Fruit fly (Drosophila melanogaster): Measurements from ENCODE around the gene nkd.

The nkd gene

DNA sequence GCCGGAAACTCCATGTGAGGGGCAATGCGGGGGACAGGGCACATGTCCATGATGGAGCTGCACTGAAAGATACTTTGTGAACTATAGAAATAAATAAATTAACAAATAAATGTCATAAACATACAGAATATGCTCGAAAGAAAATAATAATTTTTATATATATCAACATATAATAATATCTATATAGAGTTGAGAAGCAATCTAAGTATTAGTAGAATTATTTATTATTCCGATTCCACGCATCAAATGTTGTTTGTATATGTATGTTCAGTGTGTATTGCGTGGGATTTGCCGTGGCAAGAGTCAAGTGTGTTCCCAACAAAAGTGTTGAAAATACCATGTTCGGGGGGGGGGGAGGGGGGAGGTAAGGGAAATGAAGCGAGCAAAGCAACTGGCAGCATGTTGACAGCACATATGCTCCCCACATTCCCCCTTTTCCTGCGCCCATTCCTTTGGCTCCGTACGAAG, 11.6 kb upstream of the nkd start (continued):
- TF ChIP-seq CG6813 (GFP tag; optimal IDR thresholded peaks at IDR 0.05) = no peak
- TF ChIP-seq yki (optimal IDR thresholded peaks at IDR 0.05) = no peak
- peak; percentile 39 for TF ChIP-seq unpg (GFP tag; optimal IDR thresholded peaks at IDR 0.05)
- TF ChIP-seq croc (GFP tag; conservative IDR thresholded peaks at IDR 0.05) = peak; percentile 15; the same call in 1 of the 3 replicates
- peak; percentile 1 for TF ChIP-seq Nf-YB (GFP tag; optimal IDR thresholded peaks at IDR 0.05)
- peak; percentile 69 for TF ChIP-seq sens (GFP tag)
- peak; percentile 5 for TF ChIP-seq salm (tag; optimal IDR thresholded peaks at IDR 0.05)
- peak; percentile 77 for TF ChIP-seq CG18262 (tag; optimal IDR thresholded peaks at IDR 0.05)
- TF ChIP-seq PHDP (tag; optimal IDR thresholded peaks at IDR 0.05) = peak; percentile 27
- TF ChIP-seq row (GFP tag; IDR thresholded peaks at IDR 0.05) = peak; percentile 58; the same call in 2 of the 3 replicates
- TF ChIP-seq trh (GFP tag; optimal IDR thresholded peaks at IDR 0.05) = no peak
- TF ChIP-seq CG2712 (tag; optimal IDR thresholded peaks at IDR 0.05) = peak; percentile 77
- 0 out of 2 replicates have a peak, but pooled peaks have one; percentile 8 for TF ChIP-seq HLH3B (GFP tag; IDR thresholded peaks at IDR 0.05)
- TF ChIP-seq CG2202 (tag; optimal IDR thresholded peaks at IDR 0.05) = peak; percentile 28
- no peak for TF ChIP-seq wor (GFP tag; IDR thresholded peaks at IDR 0.05)
- peak; percentile 30 for TF ChIP-seq CG9727 (GFP tag; optimal IDR thresholded peaks at IDR 0.05)
- peak; percentile 38 for TF ChIP-seq zf30C (GFP tag; optimal IDR thresholded peaks at IDR 0.05)
- no peak for TF ChIP-seq ci (GFP tag; IDR thresholded peaks at IDR 0.05)
- TF ChIP-seq phol (tag; optimal IDR thresholded peaks at IDR 0.05) = peak; percentile 21
- no peak for TF ChIP-seq tup (GFP tag; optimal IDR thresholded peaks at IDR 0.05)
- no peak for TF ChIP-seq CG18476 (GFP tag; optimal IDR thresholded peaks at IDR 0.05)
- no peak for TF ChIP-seq CG3838 (GFP tag; optimal IDR thresholded peaks at IDR 0.05)
- TF ChIP-seq Hand (GFP tag; optimal IDR thresholded peaks at IDR 0.05) = no peak
- no peak for TF ChIP-seq CG7928 (GFP tag; optimal IDR thresholded peaks at IDR 0.05)
- peak; percentile 17 for TF ChIP-seq Spps (tag; optimal IDR thresholded peaks at IDR 0.05)
- TF ChIP-seq Side (GFP tag; optimal IDR thresholded peaks at IDR 0.05) = no peak
- no peak for TF ChIP-seq CG17186 (GFP tag; optimal IDR thresholded peaks at IDR 0.05)
- peak; percentile 58 for TF ChIP-seq Sox102F (GFP tag; optimal IDR thresholded peaks at IDR 0.05)
- peak; percentile 71 for TF ChIP-seq CG31441 (GFP tag; IDR thresholded peaks at IDR 0.05)
- TF ChIP-seq dpn (GFP tag; optimal IDR thresholded peaks at IDR 0.05) = peak in 1 of 2 experiments; percentile 1
- peak; percentile 23 for TF ChIP-seq CG9437 (GFP tag; optimal IDR thresholded peaks at IDR 0.05)
- TF ChIP-seq oc (tag; optimal IDR thresholded peaks at IDR 0.05) = peak; percentile 63
- TF ChIP-seq Sox100B (GFP tag; optimal IDR thresholded peaks at IDR 0.05) = peak; percentile 22
- peak; percentile 19 for TF ChIP-seq nau (GFP tag; optimal IDR thresholded peaks at IDR 0.05)
- TF ChIP-seq CG11504 (tag; optimal IDR thresholded peaks at IDR 0.05) = peak; percentile 88
- no peak for TF ChIP-seq caup (GFP tag; optimal IDR thresholded peaks at IDR 0.05; ENCODE audit: severe bottlenecking)
- peak; percentile 24 for TF ChIP-seq CG7556 (GFP tag; optimal IDR thresholded peaks at IDR 0.05)
- TF ChIP-seq tna (GFP tag; IDR thresholded peaks at IDR 0.05; ENCODE audit: partially characterized antibody) = no peak
- peak; percentile 11 for TF ChIP-seq CG4424 (GFP tag; optimal IDR thresholded peaks at IDR 0.05)
- TF ChIP-seq gsb-n (tag; optimal IDR thresholded peaks at IDR 0.05) = peak; percentile 50
- no peak for TF ChIP-seq Hmx (GFP tag; optimal IDR thresholded peaks at IDR 0.05)
- no peak for TF ChIP-seq sc (optimal IDR thresholded peaks at IDR 0.05)
- peak; percentile 1 for TF ChIP-seq sc (GFP tag; optimal IDR thresholded peaks at IDR 0.05)
- TF ChIP-seq D19A (tag; optimal IDR thresholded peaks at IDR 0.05) = peak; percentile 63
- TF ChIP-seq CG1647 (GFP tag; optimal IDR thresholded peaks at IDR 0.05) = no peak
- TF ChIP-seq az2 (GFP tag; optimal IDR thresholded peaks at IDR 0.05) = peak; percentile 34
- TF ChIP-seq dmrt99B (tag; optimal IDR thresholded peaks at IDR 0.05) = peak; percentile 59
- peak; percentile 24 for TF ChIP-seq CoRest (tag; optimal IDR thresholded peaks at IDR 0.05)
- TF ChIP-seq Hr78 (GFP tag; optimal IDR thresholded peaks at IDR 0.05) = peak in 1 of 2 experiments; percentile 36
- TF ChIP-seq ac (GFP tag; optimal IDR thresholded peaks at IDR 0.05) = no peak
